Worm (Caenorhabditis elegans) whole organism, L4/young adult: ENCODE data around the gene F41H10.5.

Experiments
- dao-5 ChIP-seq: sonication (generic microtip); optimal IDR thresholded peaks from 2 replicates; lab custom pipeline; 2016; ENCODE audit warnings: missing genotype, missing genetic modification characterization, moderate library complexity, missing compliant biosample characterization
- him-1 ChIP-seq: sonication (generic microtip); optimal IDR thresholded peaks from 2 replicates; lab custom pipeline; 2016; ENCODE audit warnings: missing genotype, missing genetic modification reagents, missing genetic modification characterization, missing compliant biosample characterization

ce11 chrIV:5368860-5369259 is 8.2 kb downstream of the F41H10.5 start:
- no peak for TF ChIP-seq him-1 (tag; lab: Kevin White, UChicago)
- no peak for TF ChIP-seq dao-5 (tag; lab: Kevin White, UChicago)
